Fruit fly (Drosophila melanogaster) S2 (cell line): Measurements from ENCODE around the gene CG10560.

Experiments
- CG8478 ChIP-seq: fragments of >200 bp; optimal IDR thresholded peaks from 2 replicates; lab custom pipeline; 2018
- CTCF ChIP-seq, 2 experiments: fragments of >200 bp; optimal IDR thresholded peaks; 2 replicates each; lab custom pipeline; 2018

DNA sequence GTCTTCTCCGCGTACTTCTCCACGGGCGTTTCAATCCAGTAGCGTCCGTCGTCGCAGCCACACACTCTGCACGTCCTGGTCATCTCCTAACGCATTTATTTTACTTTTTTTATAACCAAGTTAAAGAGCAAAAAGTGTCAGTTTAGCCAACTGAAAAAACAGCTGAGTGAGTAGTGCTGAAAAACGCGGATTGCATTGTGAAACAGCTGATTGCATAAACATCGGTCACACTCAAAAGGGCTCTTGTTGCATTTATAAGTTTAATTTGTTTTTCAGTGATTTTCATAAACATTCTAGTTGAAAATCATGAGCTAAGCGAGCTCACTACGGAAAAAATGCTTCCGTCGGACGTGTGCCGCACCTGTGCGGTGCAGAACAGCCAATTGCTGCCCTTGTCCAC lies 15.2 kb upstream of the CG10560 start, which contains the start of the genes CG10669 and CG11902:
- TF ChIP-seq CTCF (optimal IDR thresholded peaks at IDR 0.05; lab: Kevin White, UChicago) (no peak), CG8478 (lab: Kevin White, UChicago) (no peak)
